Fruit fly (Drosophila melanogaster) whole organism, embryonic: ENCODE results near the gene ND-39.

Source experiments
- Atf6 ChIP-seq: fragments of 200-800 bp; sonication (Bioruptor generic); IDR thresholded peaks from 2 replicates; pipeline ENCODE4 v1.3.6; 2022; ENCODE audit warnings: missing biosample characterization, missing genetic modification characterization
- Awh ChIP-seq: fragments of 200-800 bp; sonication (Bioruptor generic); IDR thresholded peaks from 2 replicates; pipeline ENCODE4, ENCODE4 v1.3.6; 2022; ENCODE audit warnings: missing biosample characterization, missing genetic modification characterization
- CG10431 ChIP-seq: fragments of 200-800 bp; sonication (Bioruptor generic); optimal IDR thresholded peaks from 3 replicates; lab custom pipeline; 2018; ENCODE audit warnings: missing biosample characterization, mild to moderate bottlenecking, missing genetic modification characterization
- CG10979 ChIP-seq: fragments of 200-800 bp; sonication (Bioruptor generic); optimal IDR thresholded peaks from 2 replicates; lab custom pipeline; 2018; ENCODE audit warnings: missing biosample characterization, mild to moderate bottlenecking, missing genetic modification characterization, moderate library complexity
- CG12155 ChIP-seq: fragments of 200-800 bp; sonication (Bioruptor generic); optimal IDR thresholded peaks from 3 replicates; lab custom pipeline; 2016; ENCODE audit warnings: missing biosample characterization, missing genetic modification characterization
- CG1233 ChIP-seq: fragments of 200-800 bp; sonication (Bioruptor generic); optimal IDR thresholded peaks from 4 replicates; lab custom pipeline; 2018; ENCODE audit warnings: missing biosample characterization, mild to moderate bottlenecking, missing genetic modification characterization
- CG12942 ChIP-seq: fragments of 200-800 bp; sonication (Bioruptor generic); optimal IDR thresholded peaks from 3 replicates; lab custom pipeline; 2016; ENCODE audit warnings: missing biosample characterization, missing genetic modification characterization
- CG13624 ChIP-seq: fragments of 200-800 bp; sonication (Bioruptor generic); optimal IDR thresholded peaks from 2 replicates; lab custom pipeline; 2016; ENCODE audit warnings: missing biosample characterization, missing genetic modification characterization
- CG17359 ChIP-seq: fragments of 200-800 bp; sonication (Bioruptor generic); optimal IDR thresholded peaks from 3 replicates; lab custom pipeline; 2018; ENCODE audit warnings: missing biosample characterization, mild to moderate bottlenecking, missing genetic modification characterization, moderate library complexity
- CG17612 ChIP-seq: fragments of 200-800 bp; sonication (Bioruptor generic); IDR thresholded peaks from 2 replicates; pipeline ENCODE4 v1.3.6; 2022; ENCODE audit warnings: missing biosample characterization, missing genetic modification characterization
- CG18476 ChIP-seq: fragments of 200-800 bp; sonication (Bioruptor generic); optimal IDR thresholded peaks from 2 replicates; lab custom pipeline; 2016; ENCODE audit warnings: missing biosample characterization, mild to moderate bottlenecking, missing genetic modification characterization
- CG3065 ChIP-seq: fragments of 200-800 bp; sonication (Bioruptor generic); optimal IDR thresholded peaks from 2 replicates; lab custom pipeline; 2016; ENCODE audit warnings: missing biosample characterization, missing genetic modification characterization
- CG32532 ChIP-seq: fragments of 200-800 bp; sonication (Bioruptor generic); IDR thresholded peaks from 2 replicates; pipeline ENCODE4 v1.3.6; 2022; ENCODE audit warnings: missing biosample characterization, missing genetic modification characterization
- CG4854 ChIP-seq: fragments of 200-800 bp; sonication (Bioruptor generic); optimal IDR thresholded peaks from 2 replicates; lab custom pipeline; 2016; ENCODE audit warnings: missing biosample characterization, missing genetic modification characterization, inconsistent platforms
- CG5180 ChIP-seq: fragments of 200-800 bp; sonication (Bioruptor generic); optimal IDR thresholded peaks from 3 replicates; lab custom pipeline; 2017; ENCODE audit warnings: missing biosample characterization, missing genetic modification characterization, mild to moderate bottlenecking, moderate library complexity, missing genetic modification reagents
- CG8388 ChIP-seq: fragments of 200-800 bp; sonication (Bioruptor generic); optimal IDR thresholded peaks from 2 replicates; lab custom pipeline; 2019; ENCODE audit warnings: missing biosample characterization, mild to moderate bottlenecking, missing genetic modification characterization, moderate library complexity
- CG8478 ChIP-seq: fragments of >200 bp; optimal IDR thresholded peaks from 2 replicates; lab custom pipeline; 2018
- CG8765 ChIP-seq: fragments of 200-800 bp; sonication (Bioruptor generic); IDR thresholded peaks from 2 replicates; pipeline ENCODE4 v1.3.6; 2022; ENCODE audit warnings: missing biosample characterization, missing genetic modification characterization
- CG8924 ChIP-seq: fragments of 200-800 bp; optimal IDR thresholded peaks from 3 replicates; lab custom pipeline; 2019; ENCODE audit warnings: missing biosample characterization, mild to moderate bottlenecking, missing genetic modification characterization, moderate library complexity
- CG9609 ChIP-seq: fragments of 200-800 bp; sonication (Bioruptor generic); optimal IDR thresholded peaks from 3 replicates; lab custom pipeline; 2016; ENCODE audit warnings: missing biosample characterization, missing genetic modification characterization
- D ChIP-seq, 2 experiments: fragments of 200-800 bp in 1 of 2; fragments of >200 bp in 1 of 2; sonication (Bioruptor generic) in 1 of 2; optimal IDR thresholded peaks; 2 replicates in 1 of 2; 3 replicates in 1 of 2; lab custom pipeline; 2017; ENCODE audit warnings: mild to moderate bottlenecking in 1 of 2, missing biosample characterization in 1 of 2, missing genetic modification characterization in 1 of 2, missing genetic modification reagents in 1 of 2
- Dip2 ChIP-seq: fragments of 200-800 bp; sonication (Bioruptor generic); IDR thresholded peaks from 2 replicates; pipeline ENCODE4 v1.3.6; 2022; ENCODE audit warnings: missing biosample characterization, missing genetic modification characterization
- Doc2 ChIP-seq: fragments of 200-800 bp; sonication (Bioruptor generic); IDR thresholded peaks from 2 replicates; pipeline ENCODE4 v1.3.6; 2022; ENCODE audit warnings: missing biosample characterization, missing genetic modification characterization
- Drgx ChIP-seq: fragments of 200-800 bp; sonication (Bioruptor generic); IDR thresholded peaks from 2 replicates; pipeline ENCODE4 v1.3.6; 2022; ENCODE audit warnings: missing biosample characterization, missing genetic modification characterization
- Fer3 ChIP-seq: fragments of 200-800 bp; sonication (Bioruptor generic); optimal IDR thresholded peaks from 2 replicates; lab custom pipeline; 2018; ENCODE audit warnings: missing biosample characterization, mild to moderate bottlenecking, missing genetic modification characterization, moderate library complexity
- Gug ChIP-seq: fragments of 200-800 bp; sonication (Bioruptor generic); IDR thresholded peaks from 4 replicates; pipeline ENCODE4 v1.3.6; 2022; ENCODE audit warnings: missing biosample characterization, missing genetic modification characterization
- H2.0 ChIP-seq: fragments of 200-800 bp; sonication (Bioruptor generic); IDR thresholded peaks from 2 replicates; pipeline ENCODE4 v1.3.6; 2022; ENCODE audit warnings: missing biosample characterization, missing genetic modification characterization
- Kr ChIP-seq: fragments of 200-800 bp; sonication (Bioruptor generic); optimal IDR thresholded peaks from 2 replicates; lab custom pipeline; 2017; ENCODE audit warnings: missing biosample characterization, mild to moderate bottlenecking, missing genetic modification characterization
- Neu2 ChIP-seq: fragments of 200-800 bp; sonication (Bioruptor generic); optimal IDR thresholded peaks from 3 replicates; lab custom pipeline; 2016; ENCODE audit warnings: missing biosample characterization, missing genetic modification characterization, borderline replicate concordance
- Nf-YC ChIP-seq: fragments of 200-800 bp; optimal IDR thresholded peaks from 3 replicates; lab custom pipeline; 2019; ENCODE audit warnings: missing biosample characterization, mild to moderate bottlenecking, missing genetic modification characterization, moderate library complexity
- Six4 ChIP-seq: fragments of 200-800 bp; sonication (Bioruptor generic); optimal IDR thresholded peaks from 2 replicates; lab custom pipeline; 2016; ENCODE audit warnings: missing biosample characterization, missing genetic modification characterization
- ap ChIP-seq: fragments of 200-800 bp; sonication (Bioruptor generic); IDR thresholded peaks from 2 replicates; pipeline ENCODE4 v1.3.6; 2022; ENCODE audit warnings: missing biosample characterization, missing genetic modification characterization
- ara ChIP-seq: fragments of 200-800 bp; sonication (Bioruptor generic); IDR thresholded peaks from 2 replicates; pipeline ENCODE4 v1.3.6; 2022; ENCODE audit warnings: missing biosample characterization, missing genetic modification characterization
- bbx ChIP-seq: fragments of 200-800 bp; sonication (Bioruptor generic); IDR thresholded peaks from 2 replicates; pipeline ENCODE4 v1.3.6; 2022; ENCODE audit warnings: missing biosample characterization, missing genetic modification characterization; ENCODE audit not compliant: partially characterized antibody
- ci ChIP-seq: fragments of 200-800 bp; sonication (Bioruptor generic); IDR thresholded peaks from 3 replicates; pipeline ENCODE4 v1.3.6; 2022; ENCODE audit warnings: missing biosample characterization, missing genetic modification characterization
- crc ChIP-seq: fragments of 200-800 bp; sonication (Bioruptor generic); optimal IDR thresholded peaks from 2 replicates; lab custom pipeline; 2016; ENCODE audit warnings: missing biosample characterization, missing genetic modification characterization
- da ChIP-seq: fragments of 200-800 bp; sonication (Bioruptor generic); optimal IDR thresholded peaks from 2 replicates; lab custom pipeline; 2016; ENCODE audit warnings: missing biosample characterization, missing genetic modification characterization
- dimm ChIP-seq: fragments of 200-800 bp; sonication (Bioruptor generic); IDR thresholded peaks from 2 replicates; pipeline ENCODE4 v1.3.6; 2022; ENCODE audit warnings: missing biosample characterization, missing genetic modification characterization
- fru ChIP-seq: fragments of >200 bp; optimal IDR thresholded peaks from 2 replicates; lab custom pipeline; 2017
- grn ChIP-seq: fragments of 200-800 bp; sonication (Bioruptor generic); optimal IDR thresholded peaks from 3 replicates; lab custom pipeline; 2017; ENCODE audit warnings: missing biosample characterization, missing genetic modification characterization
- hth ChIP-seq: fragments of >200 bp; optimal IDR thresholded peaks from 2 replicates; lab custom pipeline; 2017; ENCODE audit warnings: inconsistent platforms
- jumu ChIP-seq: fragments of 200-800 bp; sonication (Bioruptor generic); optimal IDR thresholded peaks from 3 replicates; lab custom pipeline; 2016; ENCODE audit warnings: missing biosample characterization, missing genetic modification characterization
- kah ChIP-seq: fragments of 200-800 bp; sonication (Bioruptor generic); optimal IDR thresholded peaks from 2 replicates; lab custom pipeline; 2018; ENCODE audit warnings: missing biosample characterization, mild to moderate bottlenecking, missing genetic modification characterization
- luna ChIP-seq: fragments of 200-800 bp; sonication (Bioruptor generic); optimal IDR thresholded peaks from 2 replicates; lab custom pipeline; 2016; ENCODE audit warnings: missing biosample characterization, missing genetic modification characterization
- onecut ChIP-seq: fragments of 200-800 bp; sonication (Bioruptor generic); IDR thresholded peaks from 2 replicates; pipeline ENCODE4 v1.3.6; 2022; ENCODE audit warnings: missing biosample characterization, missing genetic modification characterization
- seq ChIP-seq: fragments of 200-800 bp; sonication (Bioruptor generic); IDR thresholded peaks from 2 replicates; pipeline ENCODE4 v1.3.6; 2022; ENCODE audit warnings: missing biosample characterization, missing genetic modification characterization
- shn ChIP-seq: fragments of 200-800 bp; sonication (Bioruptor generic); optimal IDR thresholded peaks from 3 replicates; lab custom pipeline; 2016; ENCODE audit warnings: missing biosample characterization, missing genetic modification characterization
- sima ChIP-seq: fragments of 200-800 bp; sonication (Bioruptor generic); optimal IDR thresholded peaks from 2 replicates; lab custom pipeline; 2016; ENCODE audit warnings: missing biosample characterization, missing genetic modification characterization
- slp2 ChIP-seq: fragments of 200-800 bp; sonication (Bioruptor generic); optimal IDR thresholded peaks from 2 replicates; lab custom pipeline; 2016; ENCODE audit warnings: missing biosample characterization, missing genetic modification characterization
- twi ChIP-seq: fragments of 200-800 bp; optimal IDR thresholded peaks from 2 replicates; lab custom pipeline; 2019; ENCODE audit warnings: missing biosample characterization, mild to moderate bottlenecking, missing genetic modification characterization, moderate library complexity
- tx ChIP-seq: fragments of 200-800 bp; sonication (Bioruptor generic); optimal IDR thresholded peaks from 2 replicates; lab custom pipeline; 2016; ENCODE audit warnings: missing biosample characterization, missing genetic modification characterization
- usp ChIP-seq: fragments of >200 bp; optimal IDR thresholded peaks from 2 replicates; lab custom pipeline; 2017; ENCODE audit warnings: missing biosample characterization, missing genetic modification characterization

ND-39 gene

DNA sequence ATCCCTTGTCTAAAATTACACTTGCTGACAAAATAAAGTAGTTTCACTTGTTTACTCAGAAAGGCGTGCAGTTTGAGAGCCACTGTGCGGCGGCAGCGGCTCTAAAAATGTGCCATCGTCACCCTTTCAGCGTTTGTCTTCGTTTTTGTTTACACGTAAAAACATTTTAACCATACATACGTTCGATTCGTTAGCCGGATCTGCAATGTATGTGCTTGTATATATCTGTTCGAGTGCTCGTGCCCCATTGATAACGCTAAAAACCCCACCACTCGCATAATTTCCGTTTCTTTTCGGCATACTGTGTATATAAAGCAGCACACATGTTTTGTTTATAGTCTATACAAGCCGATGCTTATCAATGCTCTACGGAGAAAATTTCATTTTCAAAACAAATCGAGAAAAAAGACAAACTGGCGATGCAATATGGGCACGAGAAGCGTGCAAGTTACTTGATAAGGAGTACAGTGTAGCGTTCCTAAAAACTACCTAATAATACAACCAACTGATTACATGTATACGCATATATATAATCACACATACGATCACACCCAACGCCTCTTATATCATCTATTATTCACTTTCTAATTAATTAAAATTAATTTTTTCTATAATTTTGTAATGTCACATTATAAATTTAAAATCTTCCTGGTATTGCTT lies 24.8 kb downstream of the ND-39 start (continued):
- TF ChIP-seq CG17359 (tag; lab: Kevin White, UChicago) (peak; percentile 63), onecut (GFP tag; lab: Robert Waterston, UW) (no peak; the same call in 1 of the 2 replicates), Awh (GFP tag; lab: Robert Waterston, UW) (no peak), dimm (no peak), CG12155 (GFP tag; lab: Kevin White, UChicago) (peak; percentile 39), luna (GFP tag; lab: Kevin White, UChicago) (no peak), tx (GFP tag; lab: Kevin White, UChicago) (no peak), ara (GFP tag; lab: Robert Waterston, UW) (no peak), CG8478 (no peak), jumu (GFP tag; lab: Kevin White, UChicago) (no peak), crc (GFP tag; lab: Kevin White, UChicago) (no peak), kah (GFP tag; lab: Kevin White, UChicago) (no peak), usp (GFP tag; lab: Kevin White, UChicago) (no peak), CG8765 (GFP tag; lab: Robert Waterston, UW) (no peak), CG8924 (tag; lab: Kevin White, UChicago) (peak; percentile 61), seq (GFP tag; lab: Robert Waterston, UW) (no peak), Gug (GFP tag; lab: Robert Waterston, UW) (no peak), da (GFP tag; lab: Kevin White, UChicago) (no peak), CG32532 (no peak; the same call in 1 of the 2 replicates), Six4 (GFP tag; lab: Kevin White, UChicago) (peak; percentile 42), Dip2 (no peak), Neu2 (no peak), CG4854 (no peak), CG8388 (peak; percentile 66), CG1233 (peak; percentile 56), Drgx (GFP tag; lab: Robert Waterston, UW) (no peak), CG3065 (GFP tag; lab: Kevin White, UChicago) (no peak), CG17612 (GFP tag; lab: Robert Waterston, UW) (no peak), ap (GFP tag; lab: Robert Waterston, UW) (no peak), Nf-YC (no peak), ci (GFP tag; lab: Robert Waterston, UW) (peak; percentile 73; the same call in 2 of the 3 replicates), CG13624 (GFP tag; lab: Kevin White, UChicago) (no peak), Fer3 (tag; lab: Kevin White, UChicago) (peak; percentile 28), sima (no peak), bbx (GFP tag; lab: Robert Waterston, UW) (0 out of 2 replicates have a peak, but pooled peaks have one; percentile 18), CG10431 (GFP tag; lab: Kevin White, UChicago) (no peak), fru (lab: Kevin White, UChicago) (no peak), grn (GFP tag; lab: Kevin White, UChicago) (peak; percentile 69), D (optimal IDR thresholded peaks at IDR 0.05; lab: Kevin White, UChicago) (no peak), D (GFP tag; optimal IDR thresholded peaks at IDR 0.05; lab: Kevin White, UChicago) (no peak), CG9609 (GFP tag; lab: Kevin White, UChicago) (no peak), hth (lab: Kevin White, UChicago) (no peak), Doc2 (GFP tag; lab: Robert Waterston, UW) (no peak), CG10979 (tag; lab: Kevin White, UChicago) (peak; percentile 59), slp2 (GFP tag; lab: Kevin White, UChicago) (no peak), Kr (GFP tag; lab: Kevin White, UChicago) (peak; percentile 91), CG18476 (GFP tag; lab: Kevin White, UChicago) (no peak), Atf6 (GFP tag; lab: Robert Waterston, UW) (0 out of 2 replicates have a peak, but pooled peaks have one; percentile 28), CG12942 (GFP tag; lab: Kevin White, UChicago) (no peak), twi (tag; lab: Kevin White, UChicago) (peak; percentile 83), shn (no peak), H2.0 (peak; percentile 29; the same call in 1 of the 2 replicates), CG5180 (GFP tag; lab: Kevin White, UChicago) (no peak)
